Fruit fly (Drosophila melanogaster) whole organism: ENCODE data around the gene CG15916.

Experiments used
- CG8478 ChIP-seq: fragments of >200 bp; optimal IDR thresholded peaks from 2 replicates; lab custom pipeline; 2018; ENCODE audit warnings: inconsistent platforms
- Dll ChIP-seq: fragments of >200 bp; optimal IDR thresholded peaks from 2 replicates; lab custom pipeline; 2017
- EcR ChIP-seq, 2 experiments: fragments of >200 bp; optimal IDR thresholded peaks; 2 replicates each; lab custom pipeline; 2017; ENCODE audit warnings: missing biosample characterization in 2 of 2, missing genetic modification characterization in 2 of 2, missing genetic modification reagents in 2 of 2
- pan ChIP-seq: fragments of >200 bp; optimal IDR thresholded peaks from 2 replicates; lab custom pipeline; 2017
- psq ChIP-seq: fragments of >200 bp; optimal IDR thresholded peaks from 2 replicates; lab custom pipeline; 2017

dm6 chrX:15852815-15853542 is 37.4 kb upstream of the CG15916 start, which contains the start of the genes UBL3 and CG15914:
- TF ChIP-seq CG8478 (lab: Kevin White, UChicago) (no peak), psq (lab: Kevin White, UChicago) (no peak), Dll (lab: Kevin White, UChicago) (no peak), EcR (GFP tag; optimal IDR thresholded peaks at IDR 0.05; lab: Kevin White, UChicago) (no peak), pan (lab: Kevin White, UChicago) (no peak)
